Fruit fly (Drosophila melanogaster) whole organism, embryonic: ENCODE measurements around the gene glob3.

Source experiments
- ATbp ChIP-seq: fragments of 200-800 bp; sonication (Bioruptor generic); optimal IDR thresholded peaks from 2 replicates; lab custom pipeline; 2017; ENCODE audit warnings: missing biosample characterization, mild to moderate bottlenecking, missing genetic modification characterization, missing genetic modification reagents
- Bgb ChIP-seq: fragments of 200-800 bp; sonication (Bioruptor generic); IDR thresholded peaks from 2 replicates; pipeline ENCODE4 v1.3.6; 2022; ENCODE audit warnings: missing biosample characterization, missing genetic modification characterization; ENCODE audit not compliant: partially characterized antibody
- BtbVII ChIP-seq: fragments of 200-800 bp; sonication (Bioruptor generic); optimal IDR thresholded peaks from 3 replicates; lab custom pipeline; 2017; ENCODE audit warnings: missing biosample characterization, mild to moderate bottlenecking, missing genetic modification characterization
- CG11695 ChIP-seq: fragments of 200-800 bp; sonication (Bioruptor generic); IDR thresholded peaks from 3 replicates; pipeline ENCODE4 v1.3.6; 2022; ENCODE audit warnings: missing biosample characterization, missing genetic modification characterization
- CG12659 ChIP-seq: fragments of 200-800 bp; sonication (Bioruptor generic); optimal IDR thresholded peaks from 3 replicates; lab custom pipeline; 2017; ENCODE audit warnings: mild to moderate bottlenecking, missing biosample characterization, missing genetic modification reagents, missing genetic modification characterization
- CG12769 ChIP-seq: fragments of 200-800 bp; sonication (Bioruptor generic); optimal IDR thresholded peaks from 2 replicates; lab custom pipeline; 2019; ENCODE audit warnings: missing biosample characterization, mild to moderate bottlenecking, missing genetic modification characterization, moderate library complexity
- CG13296 ChIP-seq: fragments of 200-800 bp; sonication (Bioruptor generic); optimal IDR thresholded peaks from 3 replicates; lab custom pipeline; 2018; ENCODE audit warnings: missing biosample characterization, mild to moderate bottlenecking, missing genetic modification characterization
- CG14014 ChIP-seq: fragments of 200-800 bp; sonication (Bioruptor generic); IDR thresholded peaks from 2 replicates; pipeline ENCODE4 v1.3.6; 2022; ENCODE audit warnings: missing biosample characterization, missing genetic modification characterization
- CG14050 ChIP-seq: fragments of 200-800 bp; sonication (Bioruptor generic); IDR thresholded peaks from 3 replicates; pipeline ENCODE4 v1.3.6; 2022; ENCODE audit warnings: missing biosample characterization, missing genetic modification characterization
- CG17359 ChIP-seq: fragments of 200-800 bp; sonication (Bioruptor generic); optimal IDR thresholded peaks from 3 replicates; lab custom pipeline; 2018; ENCODE audit warnings: missing biosample characterization, mild to moderate bottlenecking, missing genetic modification characterization, moderate library complexity
- CG18599 ChIP-seq: fragments of 200-800 bp; sonication (Bioruptor generic); optimal IDR thresholded peaks from 3 replicates; lab custom pipeline; 2017; ENCODE audit warnings: missing biosample characterization, missing genetic modification characterization, mild to moderate bottlenecking, moderate library complexity, missing genetic modification reagents
- CG3065 ChIP-seq: fragments of 200-800 bp; sonication (Bioruptor generic); optimal IDR thresholded peaks from 2 replicates; lab custom pipeline; 2016; ENCODE audit warnings: missing biosample characterization, missing genetic modification characterization
- CG33557 ChIP-seq: fragments of 200-800 bp; sonication (Bioruptor generic); optimal IDR thresholded peaks from 2 replicates; lab custom pipeline; 2019; ENCODE audit warnings: missing biosample characterization, mild to moderate bottlenecking, missing genetic modification characterization, moderate library complexity
- CG34376 ChIP-seq: fragments of 200-800 bp; sonication (Bioruptor generic); optimal IDR thresholded peaks from 2 replicates; lab custom pipeline; 2018; ENCODE audit warnings: missing biosample characterization, mild to moderate bottlenecking, missing genetic modification characterization
- CG8944 ChIP-seq: fragments of 200-800 bp; sonication (Bioruptor generic); optimal IDR thresholded peaks from 3 replicates; lab custom pipeline; 2016; ENCODE audit warnings: missing biosample characterization, missing genetic modification characterization
- CG9215 ChIP-seq: fragments of 200-800 bp; sonication (Bioruptor generic); IDR thresholded peaks from 2 replicates; pipeline ENCODE4 v1.3.6; 2022; ENCODE audit warnings: missing biosample characterization, missing genetic modification characterization
- CTCF ChIP-seq: fragments of 200-800 bp; sonication (Bioruptor generic); optimal IDR thresholded peaks from 2 replicates; lab custom pipeline; 2017; ENCODE audit warnings: missing biosample characterization, mild to moderate bottlenecking, missing genetic modification characterization, moderate library complexity
- Deaf1 ChIP-seq: fragments of 200-800 bp; optimal IDR thresholded peaks from 3 replicates; lab custom pipeline; 2019; ENCODE audit warnings: missing biosample characterization, mild to moderate bottlenecking, missing genetic modification characterization, moderate library complexity
- ERR ChIP-seq: fragments of 200-800 bp; sonication (Bioruptor generic); optimal IDR thresholded peaks from 2 replicates; lab custom pipeline; 2016; ENCODE audit warnings: missing biosample characterization, missing genetic modification characterization
- Eip74EF ChIP-seq, 2 experiments: fragments of 200-800 bp in 1 of 2; fragments of >200 bp in 1 of 2; sonication (Bioruptor generic) in 1 of 2; optimal IDR thresholded peaks; 2 replicates each; lab custom pipeline; 2017 to 2019; ENCODE audit warnings: missing biosample characterization in 2 of 2, missing genetic modification characterization in 2 of 2, mild to moderate bottlenecking in 1 of 2, moderate library complexity in 1 of 2
- Fer1 ChIP-seq: fragments of 200-800 bp; sonication (Bioruptor generic); optimal IDR thresholded peaks from 2 replicates; lab custom pipeline; 2017; ENCODE audit warnings: missing biosample characterization, mild to moderate bottlenecking, missing genetic modification characterization
- Lhr ChIP-seq: fragments of 200-800 bp; sonication (Bioruptor generic); optimal IDR thresholded peaks from 3 replicates; lab custom pipeline; 2017; ENCODE audit warnings: mild to moderate bottlenecking, missing biosample characterization, missing genetic modification reagents, missing genetic modification characterization
- MBD-R2 ChIP-seq: fragments of 200-800 bp; sonication (Bioruptor generic); IDR thresholded peaks from 2 replicates; pipeline ENCODE4 v1.3.6; 2022; ENCODE audit warnings: missing biosample characterization, missing genetic modification characterization
- MESR4 ChIP-seq: fragments of 200-800 bp; sonication (Bioruptor generic); optimal IDR thresholded peaks from 2 replicates; lab custom pipeline; 2018; ENCODE audit warnings: missing biosample characterization, mild to moderate bottlenecking, missing genetic modification characterization, moderate library complexity
- Med ChIP-seq: fragments of 200-800 bp; sonication (Bioruptor generic); peaks from one replicate; lab custom pipeline; 2016; ENCODE audit warnings: missing biosample characterization, missing genetic modification characterization, mild to moderate bottlenecking, inconsistent platforms, moderate library complexity
- NK7.1 ChIP-seq: fragments of 200-800 bp; sonication (Bioruptor generic); optimal IDR thresholded peaks from 3 replicates; lab custom pipeline; 2016; ENCODE audit warnings: missing biosample characterization, missing genetic modification characterization
- Sry-δ ChIP-seq: fragments of 200-800 bp; sonication (Bioruptor generic); optimal IDR thresholded peaks from 2 replicates; lab custom pipeline; 2016; ENCODE audit warnings: missing biosample characterization, missing genetic modification characterization
- al ChIP-seq: fragments of 200-800 bp; sonication (Bioruptor generic); IDR thresholded peaks from 2 replicates; pipeline ENCODE4 v1.3.6; 2022; ENCODE audit warnings: missing biosample characterization, missing genetic modification characterization
- ara ChIP-seq: fragments of 200-800 bp; sonication (Bioruptor generic); IDR thresholded peaks from 2 replicates; pipeline ENCODE4 v1.3.6; 2022; ENCODE audit warnings: missing biosample characterization, missing genetic modification characterization
- ato ChIP-seq: fragments of 200-800 bp; sonication (Bioruptor generic); IDR thresholded peaks from 2 replicates; pipeline ENCODE4 v1.3.6; 2022; ENCODE audit warnings: missing biosample characterization, missing genetic modification characterization; ENCODE audit not compliant: partially characterized antibody
- cg ChIP-seq: fragments of 200-800 bp; sonication (Bioruptor generic); optimal IDR thresholded peaks from 3 replicates; lab custom pipeline; 2019; ENCODE audit warnings: missing biosample characterization, mild to moderate bottlenecking, missing genetic modification characterization, moderate library complexity
- crp ChIP-seq, 2 experiments: fragments of 200-800 bp; sonication (Bioruptor generic); optimal IDR thresholded peaks; 2 replicates in 1 of 2; 3 replicates in 1 of 2; lab custom pipeline; 2017; ENCODE audit warnings: missing biosample characterization in 2 of 2, missing genetic modification characterization in 2 of 2, mild to moderate bottlenecking in 1 of 2, moderate library complexity in 1 of 2
- dimm ChIP-seq: fragments of 200-800 bp; sonication (Bioruptor generic); IDR thresholded peaks from 2 replicates; pipeline ENCODE4 v1.3.6; 2022; ENCODE audit warnings: missing biosample characterization, missing genetic modification characterization
- dmrt11E ChIP-seq: fragments of 200-800 bp; sonication (Bioruptor generic); optimal IDR thresholded peaks from 3 replicates; lab custom pipeline; 2018; ENCODE audit warnings: missing biosample characterization, mild to moderate bottlenecking, missing genetic modification characterization, moderate library complexity
- emc ChIP-seq: fragments of 200-800 bp; sonication (Bioruptor generic); optimal IDR thresholded peaks from 2 replicates; lab custom pipeline; 2016; ENCODE audit warnings: missing biosample characterization, missing genetic modification characterization
- en ChIP-seq: fragments of 200-800 bp; sonication (Bioruptor generic); optimal IDR thresholded peaks from 2 replicates; lab custom pipeline; 2016; ENCODE audit warnings: missing biosample characterization, missing genetic modification characterization
- jumu ChIP-seq: fragments of 200-800 bp; sonication (Bioruptor generic); optimal IDR thresholded peaks from 3 replicates; lab custom pipeline; 2016; ENCODE audit warnings: missing biosample characterization, missing genetic modification characterization
- kay ChIP-seq: fragments of 200-800 bp; sonication (Bioruptor generic); optimal IDR thresholded peaks from 2 replicates; lab custom pipeline; 2016; ENCODE audit warnings: missing biosample characterization, missing genetic modification characterization
- lbe ChIP-seq: fragments of 200-800 bp; sonication (Bioruptor generic); optimal IDR thresholded peaks from 2 replicates; lab custom pipeline; 2016; ENCODE audit warnings: missing biosample characterization, mild to moderate bottlenecking, missing genetic modification characterization
- org-1 ChIP-seq: fragments of 200-800 bp; sonication (Bioruptor generic); optimal IDR thresholded peaks from 2 replicates; lab custom pipeline; 2017; ENCODE audit warnings: missing biosample characterization, missing genetic modification characterization
- p53 ChIP-seq: fragments of 200-800 bp; sonication (Bioruptor generic); optimal IDR thresholded peaks from 2 replicates; lab custom pipeline; 2016; ENCODE audit warnings: missing biosample characterization, missing genetic modification characterization
- pb ChIP-seq: fragments of 200-800 bp; sonication (Bioruptor generic); optimal IDR thresholded peaks from 3 replicates; lab custom pipeline; 2016; ENCODE audit warnings: missing biosample characterization, missing genetic modification characterization
- pita ChIP-seq: fragments of 200-800 bp; sonication (Bioruptor generic); optimal IDR thresholded peaks from 2 replicates; lab custom pipeline; 2017; ENCODE audit warnings: missing biosample characterization, mild to moderate bottlenecking, missing genetic modification characterization
- ranshi ChIP-seq: fragments of 200-800 bp; sonication (Bioruptor generic); IDR thresholded peaks from 2 replicates; pipeline ENCODE4 v1.3.6; 2022; ENCODE audit warnings: missing biosample characterization, missing genetic modification characterization
- sens ChIP-seq: fragments of 200-800 bp; sonication (Bioruptor generic); peaks from one replicate; lab custom pipeline; 2016; ENCODE audit warnings: missing biosample characterization, missing genetic modification characterization
- shn ChIP-seq: fragments of 200-800 bp; sonication (Bioruptor generic); optimal IDR thresholded peaks from 3 replicates; lab custom pipeline; 2016; ENCODE audit warnings: missing biosample characterization, missing genetic modification characterization
- sim ChIP-seq: fragments of 200-800 bp; sonication (Bioruptor generic); IDR thresholded peaks from 2 replicates; pipeline ENCODE4 v1.3.6; 2022; ENCODE audit warnings: missing biosample characterization, missing genetic modification characterization
- sima ChIP-seq: fragments of 200-800 bp; sonication (Bioruptor generic); optimal IDR thresholded peaks from 2 replicates; lab custom pipeline; 2016; ENCODE audit warnings: missing biosample characterization, missing genetic modification characterization
- tll ChIP-seq, 2 experiments: fragments of 200-800 bp in 1 of 2; fragments of >200 bp in 1 of 2; sonication (Bioruptor generic) in 1 of 2; optimal IDR thresholded peaks; 2 replicates each; lab custom pipeline; 2017 to 2019; ENCODE audit warnings: missing biosample characterization in 2 of 2, missing genetic modification characterization in 2 of 2, mild to moderate bottlenecking in 1 of 2, moderate library complexity in 1 of 2
- wdn ChIP-seq: fragments of 200-800 bp; sonication (Bioruptor generic); IDR thresholded peaks from 2 replicates; pipeline ENCODE4 v1.3.6; 2022; ENCODE audit warnings: missing biosample characterization, missing genetic modification characterization

The glob3 gene

dm6 chr3R:5824456-5824855, 5.4 kb upstream of the glob3 start, which contains the start of the genes Sec20 and dgrn (continued):
- peak; percentile 38 for TF ChIP-seq MESR4 (GFP tag; lab: Kevin White, UChicago)
- peak; percentile 38 for TF ChIP-seq CG13296
- peak; percentile 95 for TF ChIP-seq Bgb (GFP tag; lab: Robert Waterston, UW)
- TF ChIP-seq shn (GFP tag; lab: Kevin White, UChicago), result no peak
- TF ChIP-seq p53 (GFP tag; lab: Kevin White, UChicago), result no peak
- TF ChIP-seq wdn, result no peak
- peak; percentile 83 for TF ChIP-seq lbe
- TF ChIP-seq al, result peak; percentile 47; the same call in 1 of the 2 replicates
- TF ChIP-seq dimm (GFP tag; lab: Robert Waterston, UW), result no peak
- no peak for TF ChIP-seq ATbp
- TF ChIP-seq Deaf1 (tag; lab: Kevin White, UChicago), result peak; percentile 63
- peak; percentile 29 for TF ChIP-seq CG17359 (tag; lab: Kevin White, UChicago)
- peak; percentile 44 for TF ChIP-seq kay (GFP tag; lab: Kevin White, UChicago)
- peak; percentile 43 for TF ChIP-seq CG14014 (GFP tag; lab: Robert Waterston, UW)
- TF ChIP-seq CG34376 (GFP tag; lab: Kevin White, UChicago), result peak; percentile 1
- peak; percentile 80; the same call in 1 of the 2 replicates for TF ChIP-seq ato (GFP tag; lab: Robert Waterston, UW)
- no peak for TF ChIP-seq BtbVII (GFP tag; lab: Kevin White, UChicago)
- no peak for TF ChIP-seq CG8944 (GFP tag; lab: Kevin White, UChicago)
- TF ChIP-seq ara, result no peak
- TF ChIP-seq pita, result no peak
- peak; percentile 50 for TF ChIP-seq Lhr
- no peak for TF ChIP-seq CTCF
- no peak for TF ChIP-seq sima
- TF ChIP-seq MBD-R2, result peak; percentile 92
- TF ChIP-seq sim (GFP tag; lab: Robert Waterston, UW), result no peak
- TF ChIP-seq crp (GFP tag; optimal IDR thresholded peaks at IDR 0.05; lab: Kevin White, UChicago), result peak in 1 of 2 experiments; percentile 6
- peak; percentile 59 for TF ChIP-seq Fer1
- TF ChIP-seq CG11695 (GFP tag; lab: Robert Waterston, UW), result 0 out of 3 replicates have a peak, but pooled peaks have one; percentile 19
- TF ChIP-seq CG12659 (GFP tag; lab: Kevin White, UChicago), result peak; percentile 82
- TF ChIP-seq CG14050, result peak; percentile 38; the same call in 1 of the 3 replicates
- no peak for TF ChIP-seq ERR (GFP tag; lab: Kevin White, UChicago)
- TF ChIP-seq sens (GFP tag; lab: Kevin White, UChicago), result peak; percentile 86
- TF ChIP-seq jumu (GFP tag; lab: Kevin White, UChicago), result peak; percentile 23
- no peak for TF ChIP-seq tll (GFP tag; optimal IDR thresholded peaks at IDR 0.05; lab: Kevin White, UChicago)
- TF ChIP-seq dmrt11E (tag; lab: Kevin White, UChicago), result peak; percentile 75
- 0 out of 2 replicates have a peak, but pooled peaks have one; percentile 21 for TF ChIP-seq ranshi (GFP tag; lab: Robert Waterston, UW)
- peak; percentile 58 for TF ChIP-seq CG9215 (GFP tag; lab: Robert Waterston, UW)
- TF ChIP-seq en, result no peak
- peak; percentile 67 for TF ChIP-seq CG18599
- no peak for TF ChIP-seq CG33557
- TF ChIP-seq CG12769, result no peak
- TF ChIP-seq CG3065 (GFP tag; lab: Kevin White, UChicago), result peak; percentile 42
- no peak for TF ChIP-seq cg
- TF ChIP-seq emc, result no peak
- peak; percentile 79 for TF ChIP-seq Med (GFP tag; lab: Kevin White, UChicago)
- no peak for TF ChIP-seq NK7.1 (GFP tag; lab: Kevin White, UChicago)
- peak; percentile 92 for TF ChIP-seq Sry-δ (GFP tag; lab: Kevin White, UChicago)
- TF ChIP-seq pb, result no peak
- TF ChIP-seq Eip74EF (GFP tag; optimal IDR thresholded peaks at IDR 0.05; lab: Kevin White, UChicago), result no peak
- TF ChIP-seq org-1 (GFP tag; lab: Kevin White, UChicago), result no peak
